Worm (Caenorhabditis elegans): ENCODE measurements around the gene cyn-3.

cyn-3 gene

DNA sequence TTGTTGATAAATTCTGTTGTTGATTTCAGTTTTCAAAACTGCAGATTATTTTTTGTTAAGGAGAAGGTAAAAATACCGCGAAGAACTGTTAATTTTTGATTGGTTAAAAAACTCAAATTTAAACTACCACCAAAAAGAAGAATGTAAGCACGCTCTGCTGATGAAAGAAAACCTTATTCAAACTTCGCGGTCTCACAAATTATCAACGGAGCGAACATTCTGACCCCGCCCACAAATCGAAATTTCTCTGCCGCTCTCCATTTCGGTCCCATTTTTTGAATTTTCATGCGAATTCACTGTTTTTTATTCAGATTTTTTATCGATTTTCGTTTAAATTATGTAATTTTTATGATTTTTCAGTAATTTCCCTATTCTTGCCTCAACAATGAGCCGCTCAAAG lies at the start of gene cyn-3 (continued):
- TF ChIP-seq hsf-1 (GFP tag; IDR thresholded peaks at IDR 0.05) (peak; percentile 88), snpc-1.3 (tag; optimal IDR thresholded peaks at IDR 0.05; ENCODE audit: insufficient read depth) (peak; percentile 72), tlf-1 (GFP tag; optimal IDR thresholded peaks at IDR 0.05) (peak; percentile 46), K12H6.12 (tag; optimal IDR thresholded peaks at IDR 0.05) (peak; percentile 45), Y53G8AR.9 (GFP tag; conservative IDR thresholded peaks at IDR 0.05) (peak; percentile 59; the same call in 1 of the 2 replicates), B0261.1 (tag; optimal IDR thresholded peaks at IDR 0.05) (peak; percentile 13), ekl-4 (GFP tag; IDR thresholded peaks at IDR 0.05) (peak; percentile 71; the same call in 1 of the 2 replicates), tbp1 (GFP tag; optimal IDR thresholded peaks at IDR 0.05) (peak; percentile 56), dpl-1 (GFP tag; optimal IDR thresholded peaks at IDR 0.05) (peak; percentile 89)

DNA sequence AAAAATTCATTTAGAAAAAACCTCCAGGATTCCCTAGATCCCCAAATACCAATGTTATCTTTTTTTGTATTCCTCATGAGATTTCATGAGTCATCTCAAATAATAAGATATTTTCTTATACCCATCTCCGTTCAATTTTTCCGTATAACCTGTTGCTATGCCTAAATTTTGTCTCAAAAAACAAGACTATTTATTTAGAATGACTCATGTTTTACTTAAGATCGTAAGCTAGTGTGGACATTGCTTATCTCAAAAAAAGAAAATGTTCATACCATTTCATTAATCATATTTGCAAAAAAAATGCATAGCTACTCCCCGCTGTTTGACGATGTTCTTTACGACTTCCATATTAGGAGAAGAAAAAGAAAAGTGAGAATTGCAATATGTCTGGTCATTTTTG lies 49.5 kb upstream of the cyn-3 start, which contains the start of gene K08F9.3:
Gene K08F9.3, plus strand, starts transcription at position 301 of the 400 bp plus-strand sequence.
- no peak for TF ChIP-seq nhr-80 (tag; optimal IDR thresholded peaks at IDR 0.05)
- TF ChIP-seq D2030.7 (GFP tag; IDR thresholded peaks at IDR 0.05), result no peak
- no peak for TF ChIP-seq nhr-90 (tag; optimal IDR thresholded peaks at IDR 0.05)
- TF ChIP-seq F23B12.7 (tag; optimal IDR thresholded peaks at IDR 0.05; ENCODE audit: insufficient read depth), result no peak
- no peak for TF ChIP-seq K12H6.12 (tag; optimal IDR thresholded peaks at IDR 0.05)
- no peak for TF ChIP-seq ets-4 (GFP tag; optimal IDR thresholded peaks at IDR 0.05)
- TF ChIP-seq ceh-100 (GFP tag; IDR thresholded peaks at IDR 0.05), result no peak
- no peak for TF ChIP-seq ceh-27 (GFP tag; optimal IDR thresholded peaks at IDR 0.05)
- no peak for TF ChIP-seq snpc-1.3 (tag; optimal IDR thresholded peaks at IDR 0.05; ENCODE audit: insufficient read depth)
- no peak for TF ChIP-seq nfya-1 (tag; optimal IDR thresholded peaks at IDR 0.05; ENCODE audit: borderline replicate concordance, insufficient read depth)
- no peak for TF ChIP-seq lir-1 (GFP tag; conservative IDR thresholded peaks at IDR 0.05)
- no peak for TF ChIP-seq egl-44 (GFP tag; IDR thresholded peaks at IDR 0.05)
- no peak for TF ChIP-seq tlf-1 (GFP tag; optimal IDR thresholded peaks at IDR 0.05)
- TF ChIP-seq F57A8.1 (GFP tag; optimal IDR thresholded peaks at IDR 0.05), result no peak
- TF ChIP-seq madf-6 (GFP tag; IDR thresholded peaks at IDR 0.05), result no peak
- TF ChIP-seq mes-4 (tag; optimal IDR thresholded peaks at IDR 0.05), result no peak
- TF ChIP-seq Y53G8AR.9 (GFP tag; conservative IDR thresholded peaks at IDR 0.05), result no peak
- TF ChIP-seq B0336.3 (GFP tag; IDR thresholded peaks at IDR 0.05), result no peak
- TF ChIP-seq nhr-179 (tag; optimal IDR thresholded peaks at IDR 0.05), result no peak
- TF ChIP-seq gei-17 (GFP tag; optimal IDR thresholded peaks at IDR 0.05), result no peak

- TF ChIP-seq efl-1 (GFP tag; optimal IDR thresholded peaks at IDR 0.05) (no peak), B0019.2 (GFP tag; conservative IDR thresholded peaks at IDR 0.05) (no peak), D2030.7 (GFP tag; IDR thresholded peaks at IDR 0.05) (no peak), tbx-9 (tag; optimal IDR thresholded peaks at IDR 0.05; ENCODE audit: borderline replicate concordance) (no peak), nhr-80 (tag; optimal IDR thresholded peaks at IDR 0.05) (no peak), die-1 (tag; optimal IDR thresholded peaks at IDR 0.05) (no peak), pha-4 (tag; optimal IDR thresholded peaks at IDR 0.05) (no peak), hsf-1 (GFP tag; IDR thresholded peaks at IDR 0.05) (no peak), nfya-2 (GFP tag; IDR thresholded peaks at IDR 0.05) (no peak), nfya-1 (tag; optimal IDR thresholded peaks at IDR 0.05; ENCODE audit: borderline replicate concordance, insufficient read depth) (no peak), F39B2.1 (GFP tag; IDR thresholded peaks at IDR 0.05) (no peak), lin-40 (tag; optimal IDR thresholded peaks at IDR 0.05) (no peak), ztf-6 (GFP tag; IDR thresholded peaks at IDR 0.05) (no peak), hrde-1 (tag; optimal IDR thresholded peaks at IDR 0.05; ENCODE audit: borderline replicate concordance) (no peak)
These were observed 46.4 kb upstream of the cyn-3 start, which contains the start of gene K08F9.1 for ce11 chrV:15143285-15143684. Gene K08F9.1, minus strand, starts transcription at chrV:15143385.

Measured in whole organism, young adult.